Worm (Caenorhabditis elegans): ENCODE data around the gene srh-218.
A peak's percentile ranks its signal among the peaks of the same experiment; 100 is the strongest.

The srh-218 gene

ce11 chrV:15465032-15465727 is 28.6 kb upstream of the srh-218 start, which contains the start of gene pqn-71:
Gene pqn-71 (plus strand): TSS chrV:15465677.
- TF ChIP-seq cog-1 (tag; optimal IDR thresholded peaks at IDR 0.05) = peak; percentile 91
- TF ChIP-seq tab-1 (GFP tag; IDR thresholded peaks at IDR 0.05) = peak; percentile 92; the same call in 1 of the 2 replicates
- TF ChIP-seq klf-2 (GFP tag; conservative IDR thresholded peaks at IDR 0.05) = peak; percentile 88; the same call in 1 of the 2 replicates
- TF ChIP-seq ztf-23 (GFP tag; IDR thresholded peaks at IDR 0.05) = peak; percentile 90
- TF ChIP-seq ref-1 (GFP tag; conservative IDR thresholded peaks at IDR 0.05) = peak; percentile 77; the same call in 1 of the 2 replicates
- peak; percentile 77 for TF ChIP-seq T22C8.4 (GFP tag; IDR thresholded peaks at IDR 0.05)
- TF ChIP-seq flt-1 (GFP tag; IDR thresholded peaks at IDR 0.05) = peak; percentile 91
- peak; percentile 68 for TF ChIP-seq med-1 (GFP tag; optimal IDR thresholded peaks at IDR 0.05; ENCODE audit: insufficient read depth)
- TF ChIP-seq ztf-29 (GFP tag; IDR thresholded peaks at IDR 0.05) = peak; percentile 83; the same call in 1 of the 2 replicates

- TF ChIP-seq ref-1 (GFP tag; conservative IDR thresholded peaks at IDR 0.05) = no peak
- no peak for TF ChIP-seq tab-1 (GFP tag; IDR thresholded peaks at IDR 0.05)
Observed at ce11 chrV:15466017-15466416, 27.8 kb upstream of the srh-218 start.

- no peak for TF ChIP-seq ref-1 (GFP tag; conservative IDR thresholded peaks at IDR 0.05)
- no peak for TF ChIP-seq klf-2 (GFP tag; conservative IDR thresholded peaks at IDR 0.05)
- TF ChIP-seq flt-1 (GFP tag; IDR thresholded peaks at IDR 0.05) = no peak
- TF ChIP-seq tab-1 (GFP tag; IDR thresholded peaks at IDR 0.05) = no peak
- TF ChIP-seq ztf-23 (GFP tag; IDR thresholded peaks at IDR 0.05) = no peak
- TF ChIP-seq T22C8.4 (GFP tag; IDR thresholded peaks at IDR 0.05) = no peak
- TF ChIP-seq med-1 (GFP tag; optimal IDR thresholded peaks at IDR 0.05; ENCODE audit: insufficient read depth) = no peak
- no peak for TF ChIP-seq ztf-29 (GFP tag; IDR thresholded peaks at IDR 0.05)
- TF ChIP-seq cog-1 (tag; optimal IDR thresholded peaks at IDR 0.05) = no peak
Observed at ce11 chrV:15466719-15467118, 27.1 kb upstream of the srh-218 start.

- TF ChIP-seq tab-1 (GFP tag; IDR thresholded peaks at IDR 0.05) (no peak), flt-1 (GFP tag; IDR thresholded peaks at IDR 0.05) (no peak), med-1 (GFP tag; optimal IDR thresholded peaks at IDR 0.05; ENCODE audit: insufficient read depth) (no peak), cog-1 (tag; optimal IDR thresholded peaks at IDR 0.05) (no peak), ztf-23 (GFP tag; IDR thresholded peaks at IDR 0.05) (no peak), T22C8.4 (GFP tag; IDR thresholded peaks at IDR 0.05) (no peak), klf-2 (GFP tag; conservative IDR thresholded peaks at IDR 0.05) (no peak), ztf-29 (GFP tag; IDR thresholded peaks at IDR 0.05) (no peak), ref-1 (GFP tag; conservative IDR thresholded peaks at IDR 0.05) (no peak)
Observed at ce11 chrV:15471029-15471428, 22.8 kb upstream of the srh-218 start, which contains the start of gene dpf-1. Gene dpf-1 (plus strand): TSS chrV:15471329.

ce11 chrV:15478597-15478996 is 15.2 kb upstream of the srh-218 start, which contains the start of gene C06B8.2:
Gene C06B8.2 (minus strand): TSS chrV:15478749.
- TF ChIP-seq ztf-29 (GFP tag; IDR thresholded peaks at IDR 0.05) = no peak
- no peak for TF ChIP-seq med-1 (GFP tag; optimal IDR thresholded peaks at IDR 0.05; ENCODE audit: insufficient read depth)
- no peak for TF ChIP-seq flt-1 (GFP tag; IDR thresholded peaks at IDR 0.05)
- no peak for TF ChIP-seq ref-1 (GFP tag; conservative IDR thresholded peaks at IDR 0.05)
- no peak for TF ChIP-seq cog-1 (tag; optimal IDR thresholded peaks at IDR 0.05)
- TF ChIP-seq T22C8.4 (GFP tag; IDR thresholded peaks at IDR 0.05) = no peak
- no peak for TF ChIP-seq tab-1 (GFP tag; IDR thresholded peaks at IDR 0.05)
- TF ChIP-seq ztf-23 (GFP tag; IDR thresholded peaks at IDR 0.05) = no peak
- no peak for TF ChIP-seq klf-2 (GFP tag; conservative IDR thresholded peaks at IDR 0.05)

ce11 chrV:15479107-15479506 is 14.7 kb upstream of the srh-218 start:
- TF ChIP-seq ref-1 (GFP tag; conservative IDR thresholded peaks at IDR 0.05) (no peak), cog-1 (tag; optimal IDR thresholded peaks at IDR 0.05) (no peak), T22C8.4 (GFP tag; IDR thresholded peaks at IDR 0.05) (no peak), klf-2 (GFP tag; conservative IDR thresholded peaks at IDR 0.05) (no peak), flt-1 (GFP tag; IDR thresholded peaks at IDR 0.05) (no peak), med-1 (GFP tag; optimal IDR thresholded peaks at IDR 0.05; ENCODE audit: insufficient read depth) (no peak), ztf-29 (GFP tag; IDR thresholded peaks at IDR 0.05) (no peak), ztf-23 (GFP tag; IDR thresholded peaks at IDR 0.05) (no peak), tab-1 (GFP tag; IDR thresholded peaks at IDR 0.05) (no peak)

- no peak for TF ChIP-seq cog-1 (tag; optimal IDR thresholded peaks at IDR 0.05)
- TF ChIP-seq flt-1 (GFP tag; IDR thresholded peaks at IDR 0.05) = 0 out of 2 replicates have a peak, but pooled peaks have one; percentile 28
- no peak for TF ChIP-seq ztf-29 (GFP tag; IDR thresholded peaks at IDR 0.05)
Observed at ce11 chrV:15479825-15480224, 14.0 kb upstream of the srh-218 start.

ce11 chrV:15480505-15481075 is 13.2 kb upstream of the srh-218 start:
- TF ChIP-seq cog-1 (tag; optimal IDR thresholded peaks at IDR 0.05) (no peak), med-1 (GFP tag; optimal IDR thresholded peaks at IDR 0.05; ENCODE audit: insufficient read depth) (no peak), ztf-29 (GFP tag; IDR thresholded peaks at IDR 0.05) (no peak), ztf-23 (GFP tag; IDR thresholded peaks at IDR 0.05) (no peak), flt-1 (GFP tag; IDR thresholded peaks at IDR 0.05) (no peak), tab-1 (GFP tag; IDR thresholded peaks at IDR 0.05) (no peak), T22C8.4 (GFP tag; IDR thresholded peaks at IDR 0.05) (no peak), ref-1 (GFP tag; conservative IDR thresholded peaks at IDR 0.05) (no peak), klf-2 (GFP tag; conservative IDR thresholded peaks at IDR 0.05) (no peak)

ce11 chrV:15481374-15481773 is 12.4 kb upstream of the srh-218 start, which contains the start of gene nhr-150:
Gene nhr-150 (minus strand): TSS chrV:15481465.
- no peak for TF ChIP-seq tab-1 (GFP tag; IDR thresholded peaks at IDR 0.05)
- TF ChIP-seq flt-1 (GFP tag; IDR thresholded peaks at IDR 0.05) = no peak
- no peak for TF ChIP-seq ztf-23 (GFP tag; IDR thresholded peaks at IDR 0.05)
- no peak for TF ChIP-seq cog-1 (tag; optimal IDR thresholded peaks at IDR 0.05)
- TF ChIP-seq med-1 (GFP tag; optimal IDR thresholded peaks at IDR 0.05; ENCODE audit: insufficient read depth) = no peak
- no peak for TF ChIP-seq T22C8.4 (GFP tag; IDR thresholded peaks at IDR 0.05)
- no peak for TF ChIP-seq ztf-29 (GFP tag; IDR thresholded peaks at IDR 0.05)
